Fruit fly (Drosophila melanogaster) whole organism, adult: ENCODE measurements around the gene Nph.
A peak's percentile ranks its signal among the peaks of the same experiment; 100 is the strongest.

Experiments used
- CG11617 ChIP-seq: fragments of 200-800 bp; sonication (Bioruptor generic); optimal IDR thresholded peaks from 2 replicates; lab custom pipeline; 2017; ENCODE audit warnings: mild to moderate bottlenecking, missing biosample characterization, missing genetic modification reagents, missing genetic modification characterization
- CG12768 ChIP-seq: fragments of 200-800 bp; sonication (Bioruptor generic); optimal IDR thresholded peaks from 2 replicates; lab custom pipeline; 2017; ENCODE audit warnings: missing biosample characterization, missing genetic modification characterization, mild to moderate bottlenecking, moderate library complexity, missing genetic modification reagents
- CG14711 ChIP-seq: fragments of 200-800 bp; sonication (Bioruptor generic); optimal IDR thresholded peaks from 2 replicates; lab custom pipeline; 2018; ENCODE audit warnings: missing biosample characterization, mild to moderate bottlenecking, missing genetic modification characterization, moderate library complexity
- CG1620 ChIP-seq: fragments of 200-800 bp; sonication (Bioruptor generic); optimal IDR thresholded peaks from 2 replicates; lab custom pipeline; 2016; ENCODE audit warnings: missing biosample characterization, missing genetic modification characterization
- CG33017 ChIP-seq: fragments of 200-800 bp; sonication (Bioruptor generic); optimal IDR thresholded peaks from 2 replicates; lab custom pipeline; 2018; ENCODE audit warnings: missing biosample characterization, mild to moderate bottlenecking, missing genetic modification characterization, moderate library complexity
- CG5204 ChIP-seq: fragments of 200-800 bp; sonication (Bioruptor generic); optimal IDR thresholded peaks from 2 replicates; lab custom pipeline; 2016; ENCODE audit warnings: missing biosample characterization, missing genetic modification characterization
- CG7045 ChIP-seq: fragments of 200-800 bp; sonication (Bioruptor generic); optimal IDR thresholded peaks from 2 replicates; lab custom pipeline; 2017; ENCODE audit warnings: missing biosample characterization, mild to moderate bottlenecking, missing genetic modification characterization
- CG7101 ChIP-seq: fragments of 200-800 bp; sonication (Bioruptor generic); optimal IDR thresholded peaks from 2 replicates; lab custom pipeline; 2018; ENCODE audit warnings: missing biosample characterization, mild to moderate bottlenecking, missing genetic modification characterization, moderate library complexity
- Clk ChIP-seq: fragments of 200-800 bp; sonication (Bioruptor generic); optimal IDR thresholded peaks from 2 replicates; lab custom pipeline; 2017; ENCODE audit warnings: missing biosample characterization, missing genetic modification characterization
- Crg-1 ChIP-seq: fragments of 200-800 bp; sonication (Bioruptor generic); optimal IDR thresholded peaks from 2 replicates; lab custom pipeline; 2016; ENCODE audit warnings: missing biosample characterization, missing genetic modification characterization
- Hr96 ChIP-seq: fragments of 200-800 bp; sonication (Bioruptor generic); optimal IDR thresholded peaks from 2 replicates; lab custom pipeline; 2016; ENCODE audit warnings: missing biosample characterization, missing genetic modification characterization
- Mnt ChIP-seq: fragments of 200-800 bp; sonication (Bioruptor generic); optimal IDR thresholded peaks from 2 replicates; lab custom pipeline; 2016; ENCODE audit warnings: missing biosample characterization, mild to moderate bottlenecking, missing genetic modification characterization
- bab1 ChIP-seq: fragments of 200-800 bp; sonication (Bioruptor generic); optimal IDR thresholded peaks from 3 replicates; lab custom pipeline; 2019; ENCODE audit warnings: missing biosample characterization, mild to moderate bottlenecking, missing genetic modification characterization, moderate library complexity
- cic ChIP-seq: fragments of 200-800 bp; sonication (Bioruptor generic); optimal IDR thresholded peaks from 2 replicates; lab custom pipeline; 2017; ENCODE audit warnings: missing biosample characterization, mild to moderate bottlenecking, missing genetic modification characterization, moderate library complexity
- cnc ChIP-seq, 2 experiments: fragments of >200 bp; optimal IDR thresholded peaks; 2 replicates each; lab custom pipeline; 2017
- kay ChIP-seq: fragments of 200-800 bp; sonication (Bioruptor generic); peaks from one replicate; lab custom pipeline; 2016; ENCODE audit warnings: missing biosample characterization, missing genetic modification characterization, borderline replicate concordance
- ovo ChIP-seq: fragments of 200-800 bp; sonication (Bioruptor generic); optimal IDR thresholded peaks from 2 replicates; lab custom pipeline; 2016; ENCODE audit warnings: missing biosample characterization, missing genetic modification characterization
- pad ChIP-seq: fragments of 200-800 bp; sonication (Bioruptor generic); optimal IDR thresholded peaks from 3 replicates; lab custom pipeline; 2017; ENCODE audit warnings: missing biosample characterization, missing genetic modification characterization, mild to moderate bottlenecking, moderate library complexity, missing genetic modification reagents
- tj ChIP-seq: fragments of 200-800 bp; sonication (Bioruptor generic); optimal IDR thresholded peaks from 3 replicates; lab custom pipeline; 2017; ENCODE audit warnings: missing biosample characterization, mild to moderate bottlenecking, missing genetic modification characterization, moderate library complexity
- toe ChIP-seq: fragments of 200-800 bp; sonication (Bioruptor generic); optimal IDR thresholded peaks from 2 replicates; lab custom pipeline; 2016; ENCODE audit warnings: missing biosample characterization, missing genetic modification characterization

Nph gene

DNA sequence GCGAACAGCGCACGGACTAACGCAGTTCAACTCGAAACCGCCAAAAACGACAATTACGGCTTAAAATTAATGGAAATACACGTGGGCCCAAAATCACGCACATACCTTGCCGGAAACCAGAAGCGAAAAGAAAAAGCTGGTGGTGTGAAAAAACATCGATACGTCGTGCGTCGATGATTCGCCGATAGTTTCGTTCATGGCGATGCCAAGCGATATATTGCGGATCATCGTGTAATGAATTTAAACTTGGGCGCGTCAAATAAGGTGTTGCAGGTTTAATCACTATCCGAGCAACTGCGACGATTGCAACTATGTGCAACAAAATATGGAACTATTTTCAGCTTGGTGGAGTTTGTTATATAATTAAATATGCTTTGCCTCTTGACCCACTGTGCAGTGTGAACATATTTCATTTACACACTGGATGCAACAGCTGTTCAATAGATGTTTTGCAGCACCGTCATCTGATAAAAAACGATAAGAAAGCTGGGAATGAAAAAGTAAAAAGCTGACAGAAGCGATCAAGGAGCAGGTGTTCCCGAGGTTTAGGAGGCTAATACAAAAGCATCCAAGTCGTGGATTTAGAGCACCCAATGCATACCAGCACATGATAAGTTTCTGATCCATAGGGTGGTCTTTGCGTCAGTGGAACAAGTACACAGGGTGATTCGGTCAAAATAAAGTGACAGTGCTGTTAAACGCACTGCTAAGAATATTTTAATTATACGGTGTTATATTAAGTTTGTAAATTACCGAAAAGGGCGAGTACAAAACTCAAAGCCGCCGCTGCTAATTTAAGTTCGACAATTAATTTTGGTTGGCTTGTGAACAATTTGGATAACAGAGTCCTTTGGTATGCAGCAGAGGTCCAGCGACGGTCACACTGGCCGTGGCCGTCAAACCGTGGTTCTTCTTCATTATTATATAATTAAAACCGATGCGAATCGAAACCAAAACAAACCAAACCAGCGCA lies 41.7 kb upstream of the Nph start, which contains the start of the genes RpL32 and CG7943:
RpL32 (minus strand) TSS at position 133 of the 973 bp plus-strand sequence.
CG7943 (plus strand) TSS at position 442 of the 973 bp plus-strand sequence.
- TF ChIP-seq CG1620 (GFP tag; lab: Kevin White, UChicago) (peak; percentile 96), Crg-1 (peak; percentile 97), cnc (optimal IDR thresholded peaks at IDR 0.05; lab: Kevin White, UChicago) (no peak), CG7101 (tag; lab: Kevin White, UChicago) (peak; percentile 94), CG5204 (GFP tag; lab: Kevin White, UChicago) (no peak), Hr96 (GFP tag; lab: Kevin White, UChicago) (peak; percentile 99), kay (GFP tag; lab: Kevin White, UChicago) (no peak), Clk (peak; percentile 91), CG33017 (tag; lab: Kevin White, UChicago) (peak; percentile 87), bab1 (peak; percentile 97), CG14711 (tag; lab: Kevin White, UChicago) (peak; percentile 85), CG11617 (GFP tag; lab: Kevin White, UChicago) (peak; percentile 97), tj (GFP tag; lab: Kevin White, UChicago) (peak; percentile 85), CG12768 (GFP tag; lab: Kevin White, UChicago) (peak; percentile 94), ovo (GFP tag; lab: Kevin White, UChicago) (peak; percentile 96), pad (GFP tag; lab: Kevin White, UChicago) (peak; percentile 86), cic (peak; percentile 62), Mnt (GFP tag; lab: Kevin White, UChicago) (peak; percentile 95), toe (GFP tag; lab: Kevin White, UChicago) (peak; percentile 98), CG7045 (GFP tag; lab: Kevin White, UChicago) (peak; percentile 93)

DNA sequence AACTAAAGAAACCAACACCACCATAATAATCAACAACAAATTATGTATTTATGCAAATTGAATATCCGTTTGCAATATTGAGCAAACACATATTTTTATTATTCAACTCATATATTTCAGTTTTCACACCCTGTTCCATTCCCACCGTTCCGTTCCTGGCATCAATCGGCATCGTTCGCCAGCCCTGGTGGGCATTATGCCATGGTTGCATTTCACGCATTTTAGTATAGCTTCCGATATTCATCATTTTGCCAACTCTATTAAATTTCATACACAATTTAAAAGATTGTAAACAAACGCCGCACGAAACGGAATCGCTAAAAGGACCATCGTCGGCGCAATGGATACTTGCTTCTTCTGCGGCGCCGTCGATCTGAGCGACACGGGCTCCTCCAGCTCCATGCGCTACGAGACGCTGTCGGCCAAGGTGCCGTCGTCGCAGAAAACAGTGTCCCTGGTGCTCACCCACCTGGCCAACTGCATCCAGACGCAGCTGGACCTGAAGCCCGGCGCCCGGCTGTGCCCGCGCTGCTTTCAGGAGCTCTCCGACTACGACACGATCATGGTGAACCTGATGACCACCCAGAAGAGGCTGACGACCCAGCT lies 38.6 kb upstream of the Nph start, which contains the start of gene Sry-delta:
Sry-delta (plus strand) TSS at position 203 of the 606 bp plus-strand sequence.
- TF ChIP-seq ovo (GFP tag; lab: Kevin White, UChicago) (no peak), cic (peak; percentile 45), bab1 (peak; percentile 76), toe (GFP tag; lab: Kevin White, UChicago) (peak; percentile 87), CG7101 (tag; lab: Kevin White, UChicago) (peak; percentile 74), Mnt (GFP tag; lab: Kevin White, UChicago) (peak; percentile 85), CG5204 (GFP tag; lab: Kevin White, UChicago) (no peak), pad (GFP tag; lab: Kevin White, UChicago) (peak; percentile 64), CG11617 (GFP tag; lab: Kevin White, UChicago) (peak; percentile 73), CG33017 (tag; lab: Kevin White, UChicago) (peak; percentile 61), Clk (peak; percentile 59), CG14711 (tag; lab: Kevin White, UChicago) (peak; percentile 60), CG1620 (GFP tag; lab: Kevin White, UChicago) (peak; percentile 90), kay (GFP tag; lab: Kevin White, UChicago) (no peak), CG12768 (GFP tag; lab: Kevin White, UChicago) (peak; percentile 65), cnc (optimal IDR thresholded peaks at IDR 0.05; lab: Kevin White, UChicago) (no peak), Hr96 (GFP tag; lab: Kevin White, UChicago) (peak; percentile 90), tj (GFP tag; lab: Kevin White, UChicago) (peak; percentile 85), CG7045 (GFP tag; lab: Kevin White, UChicago) (peak; percentile 73), Crg-1 (peak; percentile 71)

DNA sequence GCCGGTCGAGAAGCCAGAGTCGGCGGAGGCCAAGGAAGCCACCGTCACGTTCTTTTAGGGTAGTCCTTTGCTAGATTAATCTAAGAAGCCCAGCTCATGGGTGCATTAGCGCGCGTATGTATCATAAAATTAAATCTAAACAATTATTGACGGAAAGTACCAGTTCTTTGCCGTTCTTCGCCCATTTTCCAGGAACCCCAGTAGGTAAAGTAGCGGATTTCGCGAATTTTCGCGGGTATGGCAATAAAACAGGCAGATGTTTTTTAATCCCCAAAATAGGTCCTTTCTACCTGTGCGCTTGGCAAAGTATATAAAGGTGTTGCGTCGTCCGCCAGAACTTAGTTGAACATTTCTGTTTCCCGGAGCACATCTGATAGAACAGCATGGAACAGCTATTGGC lies 36.2 kb upstream of the Nph start:
- TF ChIP-seq Clk: no peak
- TF ChIP-seq Mnt (GFP tag; lab: Kevin White, UChicago): no peak
- no peak for TF ChIP-seq CG1620 (GFP tag; lab: Kevin White, UChicago)
- TF ChIP-seq tj (GFP tag; lab: Kevin White, UChicago): no peak
- TF ChIP-seq Hr96 (GFP tag; lab: Kevin White, UChicago): no peak
- TF ChIP-seq cic: no peak
- TF ChIP-seq CG7101 (tag; lab: Kevin White, UChicago): no peak
- TF ChIP-seq CG12768 (GFP tag; lab: Kevin White, UChicago): no peak
- no peak for TF ChIP-seq pad (GFP tag; lab: Kevin White, UChicago)
- no peak for TF ChIP-seq toe (GFP tag; lab: Kevin White, UChicago)
- TF ChIP-seq CG33017 (tag; lab: Kevin White, UChicago): no peak
- TF ChIP-seq Crg-1: no peak

DNA sequence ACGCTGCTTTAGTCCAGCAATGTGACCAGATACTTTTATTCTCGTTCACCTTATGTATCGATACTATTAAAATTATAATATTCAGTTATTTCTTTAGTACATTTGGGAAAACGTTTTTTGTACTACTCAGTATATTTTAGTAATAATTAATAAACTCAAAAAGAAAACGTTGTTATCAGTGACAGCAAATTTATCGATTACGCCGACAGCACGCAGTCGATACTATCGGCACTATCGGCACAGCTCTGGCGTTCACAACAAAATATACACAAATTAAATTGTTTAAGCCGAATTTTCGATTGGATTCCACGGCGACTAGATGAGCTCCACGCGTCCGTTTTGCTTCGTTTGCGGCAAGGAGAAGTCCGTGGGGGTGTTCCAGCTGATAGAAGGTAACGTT lies 34.8 kb upstream of the Nph start, which contains the start of the genes janA, Sry-alpha and Sry-beta:
janA (minus strand) TSS at position 40 of the 400 bp plus-strand sequence.
Sry-alpha (plus strand) TSS at position 226 of the 400 bp plus-strand sequence.
Sry-beta (plus strand) TSS at position 226 of the 400 bp plus-strand sequence.
- TF ChIP-seq Clk: no peak
- peak; percentile 19 for TF ChIP-seq CG14711 (tag; lab: Kevin White, UChicago)
- peak; percentile 20 for TF ChIP-seq CG11617 (GFP tag; lab: Kevin White, UChicago)
- no peak for TF ChIP-seq toe (GFP tag; lab: Kevin White, UChicago)
- peak; percentile 0 for TF ChIP-seq CG7101 (tag; lab: Kevin White, UChicago)
- peak; percentile 45 for TF ChIP-seq CG1620 (GFP tag; lab: Kevin White, UChicago)
- TF ChIP-seq tj (GFP tag; lab: Kevin White, UChicago): no peak
- TF ChIP-seq Crg-1: peak; percentile 45
- TF ChIP-seq Mnt (GFP tag; lab: Kevin White, UChicago): peak; percentile 33
- TF ChIP-seq bab1: peak; percentile 65
- TF ChIP-seq CG12768 (GFP tag; lab: Kevin White, UChicago): no peak
- TF ChIP-seq Hr96 (GFP tag; lab: Kevin White, UChicago): no peak
